Fruit fly (Drosophila melanogaster): Measurements from ENCODE around the gene ppk22.
A peak's percentile ranks its signal among the peaks of the same experiment; 100 is the strongest.

Gene ppk22

dm6 chr3R:24890217-24890616 is 30.6 kb upstream of the ppk22 start:
- TF ChIP-seq eg (GFP tag; IDR thresholded peaks at IDR 0.05) = no peak
- TF ChIP-seq fd59A (GFP tag; optimal IDR thresholded peaks at IDR 0.05) = no peak
- no peak for TF ChIP-seq CG9139 (GFP tag; optimal IDR thresholded peaks at IDR 0.05)
- TF ChIP-seq achi (GFP tag; optimal IDR thresholded peaks at IDR 0.05) = no peak
- TF ChIP-seq OdsH (GFP tag; optimal IDR thresholded peaks at IDR 0.05) = no peak
- TF ChIP-seq CG6792 (GFP tag; optimal IDR thresholded peaks at IDR 0.05) = no peak
- no peak for TF ChIP-seq Hr38 (GFP tag; optimal IDR thresholded peaks at IDR 0.05)
- no peak for TF ChIP-seq Eip78C (GFP tag)
- TF ChIP-seq CG34406 (GFP tag; optimal IDR thresholded peaks at IDR 0.05) = no peak
- TF ChIP-seq CG8119 (GFP tag; IDR thresholded peaks at IDR 0.05) = no peak
- no peak for TF ChIP-seq CG6854 (GFP tag; optimal IDR thresholded peaks at IDR 0.05)
- no peak for TF ChIP-seq CG10669 (GFP tag; optimal IDR thresholded peaks at IDR 0.05)
- no peak for TF ChIP-seq CG11762 (GFP tag; optimal IDR thresholded peaks at IDR 0.05; ENCODE audit: insufficient read depth)
- TF ChIP-seq Sox15 (GFP tag; optimal IDR thresholded peaks at IDR 0.05) = no peak
- TF ChIP-seq lz (GFP tag; optimal IDR thresholded peaks at IDR 0.05) = no peak
- no peak for TF ChIP-seq CG3919 (GFP tag; optimal IDR thresholded peaks at IDR 0.05)
- no peak for TF ChIP-seq CG8319 (GFP tag; optimal IDR thresholded peaks at IDR 0.05)

dm6 chr3R:24889303-24889892 is 29.8 kb upstream of the ppk22 start:
- TF ChIP-seq Eip78C (GFP tag) (peak; percentile 41), fkh (GFP tag; optimal IDR thresholded peaks at IDR 0.05) (peak; percentile 30), CG1621 (tag; optimal IDR thresholded peaks at IDR 0.05) (no peak), Smox (GFP tag; optimal IDR thresholded peaks at IDR 0.05) (no peak), CG6854 (GFP tag; optimal IDR thresholded peaks at IDR 0.05) (peak; percentile 25)

DNA sequence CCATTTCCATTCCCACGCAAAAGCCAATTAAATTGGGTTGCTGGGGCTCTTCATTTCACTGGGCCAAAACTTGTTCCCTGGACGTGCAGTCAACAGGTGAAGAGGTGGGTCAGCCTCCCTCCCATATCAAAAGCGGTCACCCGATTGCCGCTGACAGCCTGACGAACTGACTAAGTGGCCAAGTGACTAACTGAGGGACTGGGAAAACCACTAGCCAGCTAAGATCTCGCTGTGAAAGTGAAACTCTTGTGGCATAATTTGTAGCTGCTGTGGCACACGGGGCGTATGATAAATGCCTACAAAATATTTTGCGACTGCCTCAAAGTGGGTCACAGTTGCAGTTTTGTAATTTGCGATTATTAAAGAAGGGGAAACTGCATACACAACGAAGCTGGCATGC is 28.8 kb upstream of the ppk22 start:
- TF ChIP-seq ss (GFP tag; optimal IDR thresholded peaks at IDR 0.05) = no peak
- TF ChIP-seq Blimp-1 (GFP tag; optimal IDR thresholded peaks at IDR 0.05) = peak; percentile 51
- no peak for TF ChIP-seq spab (GFP tag; optimal IDR thresholded peaks at IDR 0.05)

DNA sequence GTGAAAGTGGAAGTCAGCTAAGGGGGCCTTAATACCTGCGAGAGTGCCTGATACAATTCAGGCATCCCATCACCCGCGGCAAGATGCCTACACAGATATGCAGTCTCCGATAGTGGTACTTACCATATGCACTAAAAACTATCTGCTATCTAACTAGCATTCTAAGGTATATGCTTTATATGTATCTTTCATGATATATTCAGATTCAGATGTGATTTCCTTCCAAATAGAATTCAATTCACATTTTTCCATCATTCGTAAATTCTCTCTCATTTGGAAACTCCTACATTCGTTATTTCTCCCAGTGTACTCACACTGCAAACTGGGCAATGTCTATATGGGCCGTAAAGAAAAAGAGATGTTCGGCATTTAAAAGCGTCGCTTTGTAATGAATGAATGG is 26.9 kb upstream of the ppk22 start:
- peak; percentile 44 for TF ChIP-seq OdsH (GFP tag; optimal IDR thresholded peaks at IDR 0.05)
- peak; percentile 20 for TF ChIP-seq svp (GFP tag)
- TF ChIP-seq dac (GFP tag; optimal IDR thresholded peaks at IDR 0.05) = peak; percentile 13
- TF ChIP-seq CG3919 (GFP tag; optimal IDR thresholded peaks at IDR 0.05) = peak; percentile 46
- peak; percentile 25 for TF ChIP-seq CG7368 (GFP tag; optimal IDR thresholded peaks at IDR 0.05)
- no peak for TF ChIP-seq CG9139 (GFP tag; optimal IDR thresholded peaks at IDR 0.05)
- TF ChIP-seq CG4318 (GFP tag; optimal IDR thresholded peaks at IDR 0.05) = peak; percentile 62
- peak; percentile 39 for TF ChIP-seq net (GFP tag; optimal IDR thresholded peaks at IDR 0.05)
- TF ChIP-seq Blimp-1 (GFP tag; optimal IDR thresholded peaks at IDR 0.05) = peak; percentile 5
- peak; percentile 33 for TF ChIP-seq achi (GFP tag; optimal IDR thresholded peaks at IDR 0.05)
- peak; percentile 53 for TF ChIP-seq pdm3 (GFP tag; optimal IDR thresholded peaks at IDR 0.05)
- peak; percentile 20 for TF ChIP-seq Sox102F (GFP tag; optimal IDR thresholded peaks at IDR 0.05)
- TF ChIP-seq Lpt (GFP tag; optimal IDR thresholded peaks at IDR 0.05) = peak; percentile 33
- peak; percentile 42 for TF ChIP-seq CG6276 (GFP tag; optimal IDR thresholded peaks at IDR 0.05)
- peak in 1 of 2 experiments; percentile 16 for TF ChIP-seq salr (GFP tag; optimal IDR thresholded peaks at IDR 0.05)
- no peak for TF ChIP-seq Ets21C (GFP tag; optimal IDR thresholded peaks at IDR 0.05)
- peak; percentile 78 for TF ChIP-seq CG32006 (GFP tag; optimal IDR thresholded peaks at IDR 0.05)
- peak; percentile 30 for TF ChIP-seq CG11902 (GFP tag; optimal IDR thresholded peaks at IDR 0.05)
- peak; percentile 41; the same call in 2 of the 3 replicates for TF ChIP-seq CG8119 (GFP tag; IDR thresholded peaks at IDR 0.05)
- TF ChIP-seq CG34406 (GFP tag; optimal IDR thresholded peaks at IDR 0.05) = peak; percentile 63
- TF ChIP-seq Smox (GFP tag; optimal IDR thresholded peaks at IDR 0.05) = no peak
- no peak for TF ChIP-seq CG1621 (tag; optimal IDR thresholded peaks at IDR 0.05)
- TF ChIP-seq Sox15 (GFP tag; optimal IDR thresholded peaks at IDR 0.05) = peak; percentile 17
- TF ChIP-seq eg (GFP tag; IDR thresholded peaks at IDR 0.05) = 0 out of 3 replicates have a peak, but pooled peaks have one; percentile 38
- no peak for TF ChIP-seq fd59A (GFP tag; optimal IDR thresholded peaks at IDR 0.05)
- TF ChIP-seq Eip75B (GFP tag; optimal IDR thresholded peaks at IDR 0.05) = peak; percentile 34
- peak; percentile 22 for TF ChIP-seq CG6792 (GFP tag; optimal IDR thresholded peaks at IDR 0.05)
- TF ChIP-seq spab (GFP tag; optimal IDR thresholded peaks at IDR 0.05) = no peak
- peak; percentile 68 for TF ChIP-seq CG15336 (GFP tag; IDR thresholded peaks at IDR 0.05)
- TF ChIP-seq CG6163 (GFP tag; IDR thresholded peaks at IDR 0.05) = peak; percentile 47; the same call in 1 of the 3 replicates
- TF ChIP-seq Hr4 (GFP tag; optimal IDR thresholded peaks at IDR 0.05) = peak; percentile 80
- TF ChIP-seq dsx (GFP tag; optimal IDR thresholded peaks at IDR 0.05; ENCODE audit: poor library complexity, severe bottlenecking) = no peak
- peak; percentile 2 for TF ChIP-seq CG8632 (GFP tag; optimal IDR thresholded peaks at IDR 0.05)
- TF ChIP-seq CG8319 (GFP tag; optimal IDR thresholded peaks at IDR 0.05) = peak; percentile 1
- TF ChIP-seq Eip78C (GFP tag) = peak; percentile 90
